Fruit fly (Drosophila melanogaster): ENCODE results near the gene Act5C.

DNA sequence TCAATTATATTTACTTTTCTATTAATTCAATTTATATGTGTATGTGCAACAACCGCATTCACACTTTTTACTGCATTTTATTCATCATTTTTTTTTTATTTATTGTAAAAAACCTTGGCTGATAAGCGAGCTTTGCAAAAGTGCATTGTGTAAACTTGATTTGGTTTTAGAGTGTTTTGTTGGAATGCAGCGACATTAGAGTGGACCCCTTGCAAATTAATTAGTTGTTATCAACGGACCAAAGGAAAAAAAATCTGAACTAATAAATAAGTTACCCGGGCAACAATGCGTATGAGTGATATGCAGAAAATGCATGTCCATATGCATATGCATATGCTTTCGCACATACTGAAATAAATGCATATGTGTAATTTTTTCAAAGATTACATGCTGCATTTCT, 20.3 kb downstream of the Act5C start:
- no peak for TF ChIP-seq Hr4 (GFP tag; optimal IDR thresholded peaks at IDR 0.05)
- no peak for TF ChIP-seq cyc (GFP tag; optimal IDR thresholded peaks at IDR 0.05)
- no peak for TF ChIP-seq Eip75B (GFP tag; optimal IDR thresholded peaks at IDR 0.05)
- no peak for TF ChIP-seq Lpt (GFP tag; optimal IDR thresholded peaks at IDR 0.05)
- TF ChIP-seq CG9139 (GFP tag; optimal IDR thresholded peaks at IDR 0.05) = no peak
- no peak for TF ChIP-seq OdsH (GFP tag; optimal IDR thresholded peaks at IDR 0.05)
- TF ChIP-seq Hr39 (GFP tag; optimal IDR thresholded peaks at IDR 0.05) = no peak
- no peak for TF ChIP-seq CG8319 (GFP tag; optimal IDR thresholded peaks at IDR 0.05)
- no peak for TF ChIP-seq CG34406 (GFP tag; optimal IDR thresholded peaks at IDR 0.05)
- TF ChIP-seq Sox15 (GFP tag; optimal IDR thresholded peaks at IDR 0.05) = no peak
- TF ChIP-seq CG3919 (GFP tag; optimal IDR thresholded peaks at IDR 0.05) = no peak
- no peak for TF ChIP-seq CG11762 (GFP tag; optimal IDR thresholded peaks at IDR 0.05; ENCODE audit: insufficient read depth)
- TF ChIP-seq Met (GFP tag; optimal IDR thresholded peaks at IDR 0.05) = no peak
- no peak for TF ChIP-seq CG11902 (GFP tag; optimal IDR thresholded peaks at IDR 0.05)
